Fruit fly (Drosophila melanogaster): ENCODE data around the gene PGRP-LB.
A peak's percentile ranks its signal among the peaks of the same experiment; 100 is the strongest.

Gene PGRP-LB

DNA sequence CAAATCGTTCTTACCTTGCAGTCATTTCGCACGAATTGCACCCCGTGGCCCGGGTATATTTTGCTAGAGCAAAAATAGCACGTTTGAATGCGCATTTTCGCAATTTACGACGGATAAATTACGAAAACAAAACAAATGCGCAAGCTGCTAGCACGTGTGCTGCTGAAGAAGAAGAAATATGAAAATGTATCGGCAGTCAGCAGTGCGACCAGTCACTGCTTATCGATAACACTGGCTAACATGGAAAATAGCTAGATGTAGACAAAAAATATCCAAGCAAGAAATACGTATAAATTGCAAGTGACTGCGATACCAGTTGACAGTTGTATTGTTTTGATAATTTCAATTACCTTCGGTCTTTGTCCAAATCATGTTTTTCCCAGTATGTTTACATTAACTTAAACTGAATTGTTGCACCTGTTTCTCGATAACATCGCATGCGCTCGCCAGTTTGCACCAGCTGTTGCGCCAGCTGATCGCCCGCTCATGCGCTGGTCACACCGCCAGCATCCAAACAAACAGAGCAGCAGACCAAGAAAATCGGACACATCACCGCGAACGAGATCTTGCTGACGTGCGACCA, 28.9 kb downstream of the PGRP-LB start, which contains the start of the genes RpL24-like and CG5276 (continued):
- TF ChIP-seq fd102C (GFP tag; optimal IDR thresholded peaks at IDR 0.05) (no peak), Scr (GFP tag; IDR thresholded peaks at IDR 0.05; ENCODE audit: partially characterized antibody) (peak; percentile 63), ato (GFP tag; IDR thresholded peaks at IDR 0.05; ENCODE audit: partially characterized antibody) (no peak), Lhr (GFP tag; optimal IDR thresholded peaks at IDR 0.05) (peak; percentile 30), MESR4 (GFP tag; optimal IDR thresholded peaks at IDR 0.05) (peak; percentile 86), CG9797 (GFP tag; optimal IDR thresholded peaks at IDR 0.05) (peak; percentile 99), CG13287 (GFP tag; IDR thresholded peaks at IDR 0.05; ENCODE audit: partially characterized antibody) (peak; percentile 77), CG2712 (tag; optimal IDR thresholded peaks at IDR 0.05) (peak; percentile 42), CG12299 (tag; optimal IDR thresholded peaks at IDR 0.05) (peak; percentile 11), Asciz (GFP tag; optimal IDR thresholded peaks at IDR 0.05) (no peak), trem (tag; optimal IDR thresholded peaks at IDR 0.05) (peak; percentile 80), hkb (optimal IDR thresholded peaks at IDR 0.05) (peak; percentile 68), hkb (GFP tag; IDR thresholded peaks at IDR 0.05) (no peak), ewg (GFP tag; optimal IDR thresholded peaks at IDR 0.05) (peak; percentile 98), CG17359 (tag; optimal IDR thresholded peaks at IDR 0.05) (no peak), Xrp1 (GFP tag; IDR thresholded peaks at IDR 0.05) (no peak), HmgZ (tag; optimal IDR thresholded peaks at IDR 0.05) (peak; percentile 54), Fer1 (GFP tag; optimal IDR thresholded peaks at IDR 0.05) (peak; percentile 16), CG4404 (GFP tag; IDR thresholded peaks at IDR 0.05) (no peak), CG15514 (GFP tag; optimal IDR thresholded peaks at IDR 0.05) (peak; percentile 60), CG3995 (GFP tag; optimal IDR thresholded peaks at IDR 0.05) (peak; percentile 28), CG10979 (tag; optimal IDR thresholded peaks at IDR 0.05) (peak; percentile 11), dmrt11E (tag; optimal IDR thresholded peaks at IDR 0.05) (peak; percentile 0), CG14710 (tag; optimal IDR thresholded peaks at IDR 0.05) (peak; percentile 80), odd (GFP tag; optimal IDR thresholded peaks at IDR 0.05) (no peak), CG12659 (GFP tag; optimal IDR thresholded peaks at IDR 0.05) (peak; percentile 56), Hr51 (GFP tag; optimal IDR thresholded peaks at IDR 0.05) (no peak), MTF-1 (GFP tag; optimal IDR thresholded peaks at IDR 0.05; ENCODE audit: borderline replicate concordance) (no peak), CG1602 (GFP tag; optimal IDR thresholded peaks at IDR 0.05) (no peak), CrebB (tag; optimal IDR thresholded peaks at IDR 0.05) (peak; percentile 26), grn (GFP tag; optimal IDR thresholded peaks at IDR 0.05) (no peak), CG7357 (GFP tag; IDR thresholded peaks at IDR 0.05) (peak; percentile 55; the same call in 1 of the 3 replicates), btn (GFP tag; optimal IDR thresholded peaks at IDR 0.05) (no peak), MBD-R2 (GFP tag; IDR thresholded peaks at IDR 0.05) (peak; percentile 94), CG17186 (GFP tag; optimal IDR thresholded peaks at IDR 0.05) (peak; percentile 94), E2f2 (GFP tag; IDR thresholded peaks at IDR 0.05) (peak; percentile 55), chn (GFP tag; optimal IDR thresholded peaks at IDR 0.05) (no peak), otp (GFP tag; IDR thresholded peaks at IDR 0.05) (no peak), gcm (GFP tag; optimal IDR thresholded peaks at IDR 0.05) (no peak), Med (GFP tag) (peak; percentile 39), D (optimal IDR thresholded peaks at IDR 0.05) (peak; percentile 90), D (GFP tag; optimal IDR thresholded peaks at IDR 0.05) (no peak), CG2116 (GFP tag; optimal IDR thresholded peaks at IDR 0.05) (peak; percentile 93), ftz-f1 (GFP tag; optimal IDR thresholded peaks at IDR 0.05) (peak; percentile 5), CG16863 (GFP tag; optimal IDR thresholded peaks at IDR 0.05) (no peak), stwl (tag; optimal IDR thresholded peaks at IDR 0.05) (peak; percentile 35), dysf (GFP tag; IDR thresholded peaks at IDR 0.05) (no peak), CHES-1-like (GFP tag; optimal IDR thresholded peaks at IDR 0.05) (peak; percentile 73), Trl (optimal IDR thresholded peaks at IDR 0.05) (no peak), Trl (GFP tag; optimal IDR thresholded peaks at IDR 0.05) (no peak)
